Worm (Caenorhabditis elegans) whole organism, dauer: ENCODE results near the gene nspb-2.
"Not testable (repeated sequence)": the region's sequence is repeated elsewhere in the genome, so short reads cannot be mapped to it uniquely, and the experiment has no call there.

ENCODE experiments used
- unc-62 ChIP-seq: sonication (generic microtip); optimal IDR thresholded peaks from 2 replicates; lab custom pipeline; 2017; ENCODE audit warnings: missing biosample characterization, missing genetic modification reagents, missing genetic modification characterization

The nspb-2 gene

ce11 chrIV:6575959-6576727 is 15.4 kb upstream of the nspb-2 start:
- no peak for TF ChIP-seq unc-62

- TF ChIP-seq unc-62, result no peak
Observed at ce11 chrIV:6576728-6577101, 14.8 kb upstream of the nspb-2 start.

- no peak for TF ChIP-seq unc-62
Observed at ce11 chrIV:6577914-6578313, 13.6 kb upstream of the nspb-2 start, which contains the start of gene C43G2.3. TSS of gene C43G2.3 (plus strand) at chrIV:6578214.

- no peak for TF ChIP-seq unc-62
Observed at ce11 chrIV:6581658-6582057, 9.8 kb upstream of the nspb-2 start.

ce11 chrIV:6582604-6583003 is 8.9 kb upstream of the nspb-2 start, which contains the start of gene odr-8:
TSS of gene odr-8 (minus strand) at chrIV:6582704.
- TF ChIP-seq unc-62, result no peak

ce11 chrIV:6585397-6585921 is 6.0 kb upstream of the nspb-2 start, which contains the start of the genes F38A5.2 and dnj-11:
TSS of gene F38A5.2 (minus strand) at chrIV:6585400.
TSS of gene dnj-11 (plus strand) at chrIV:6585871.
- no peak for TF ChIP-seq unc-62

- TF ChIP-seq unc-62, result no peak
Observed at ce11 chrIV:6588080-6588613, 3.3 kb upstream of the nspb-2 start.

- no peak for TF ChIP-seq unc-62
Observed at ce11 chrIV:6590029-6590428, 1.5 kb upstream of the nspb-2 start, which contains the start of the genes lec-11 and irld-7. TSS of gene lec-11 (minus strand) at chrIV:6590154. TSS of gene irld-7 (plus strand) at chrIV:6590360.

- not testable (repeated sequence) for TF ChIP-seq unc-62
Observed at ce11 chrIV:6594871-6595270, 3.4 kb downstream of the nspb-2 start, which contains the start of gene nspb-3. TSS of gene nspb-3 (minus strand) at chrIV:6594971.

ce11 chrIV:6595912-6596311 is 4.4 kb downstream of the nspb-2 start, which contains the start of gene F38A5.22:
TSS of gene F38A5.22 (minus strand) at chrIV:6595940.
- TF ChIP-seq unc-62, result no peak

- TF ChIP-seq unc-62, result no peak
Observed at ce11 chrIV:6597298-6597697, 5.8 kb downstream of the nspb-2 start, which contains the start of gene F38A5.6. TSS of gene F38A5.6 (minus strand) at chrIV:6597398.

- not testable (repeated sequence) for TF ChIP-seq unc-62
Observed at ce11 chrIV:6597918-6598317, 6.4 kb downstream of the nspb-2 start, which contains the start of gene nspb-4. TSS of gene nspb-4 (plus strand) at chrIV:6598218.

ce11 chrIV:6598740-6599139 is 7.2 kb downstream of the nspb-2 start, which contains the start of gene nspb-5:
TSS of gene nspb-5 (plus strand) at chrIV:6599040.
- TF ChIP-seq unc-62, result not testable (repeated sequence)

ce11 chrIV:6599447-6599846 is 8.0 kb downstream of the nspb-2 start, which contains the start of gene F38A5.8:
TSS of gene F38A5.8 (plus strand) at chrIV:6599747.
- no peak for TF ChIP-seq unc-62

- TF ChIP-seq unc-62, result no peak
Observed at ce11 chrIV:6601213-6601724, 9.8 kb downstream of the nspb-2 start, which contains the start of gene sup-36. TSS of gene sup-36 (plus strand) at chrIV:6601674.

ce11 chrIV:6602376-6602775 is 10.9 kb downstream of the nspb-2 start, which contains the start of gene F15B10.3:
TSS of gene F15B10.3 (plus strand) at chrIV:6602676.
- TF ChIP-seq unc-62, result no peak

- TF ChIP-seq unc-62, result no peak
Observed at ce11 chrIV:6603549-6603948, 12.1 kb downstream of the nspb-2 start.
